Worm (Caenorhabditis elegans) whole organism, young adult: Measurements from ENCODE around the gene T01C4.8.

Source experiments
- B0019.2 ChIP-seq: fragments of 200-800 bp; sonication (Bioruptor generic); conservative IDR thresholded peaks from 2 replicates; pipeline ENCODE4 v1.3.6; 2022; ENCODE audit warnings: missing genetic modification reagents, missing genetic modification characterization, missing compliant biosample characterization
- C06A6.2 ChIP-seq: fragments of 200-800 bp; sonication (Bioruptor generic); conservative IDR thresholded peaks from 2 replicates; pipeline ENCODE4 v1.3.6; 2022; ENCODE audit warnings: missing genetic modification characterization, missing compliant biosample characterization
- C17E4.6 ChIP-seq: fragments of 200-800 bp; sonication (Bioruptor generic); IDR thresholded peaks from 2 replicates; pipeline ENCODE4 v1.3.6; 2022; ENCODE audit warnings: missing genetic modification reagents, missing genetic modification characterization, missing compliant biosample characterization
- D2030.7 ChIP-seq: fragments of 200-800 bp; sonication (Bioruptor generic); IDR thresholded peaks from 2 replicates; pipeline ENCODE4 v1.3.6; 2022; ENCODE audit warnings: missing genetic modification reagents, missing genetic modification characterization, missing compliant biosample characterization
- F33H1.4 ChIP-seq: fragments of 200-800 bp; sonication (Bioruptor generic); IDR thresholded peaks from 2 replicates; pipeline ENCODE4 v1.3.6; 2022; ENCODE audit warnings: missing genetic modification reagents, missing genetic modification characterization, missing compliant biosample characterization
- K11D2.4 ChIP-seq: fragments of 200-800 bp; sonication (Bioruptor generic); IDR thresholded peaks from 2 replicates; pipeline ENCODE4 v1.3.6; 2022; ENCODE audit warnings: missing genetic modification reagents, missing genetic modification characterization, missing compliant biosample characterization
- Y53F4B.3 ChIP-seq: fragments of 200-800 bp; sonication (Bioruptor generic); IDR thresholded peaks from 2 replicates; pipeline ENCODE4 v1.3.6; 2022; ENCODE audit warnings: missing genetic modification reagents, missing genetic modification characterization, missing compliant biosample characterization
- Y95B8A.8 ChIP-seq: fragments of 200-800 bp; sonication (Bioruptor generic); IDR thresholded peaks from 2 replicates; pipeline ENCODE4 v1.3.6; 2022; ENCODE audit warnings: missing genetic modification reagents, missing genetic modification characterization, missing compliant biosample characterization
- atf-7 ChIP-seq: sonication (generic microtip); optimal IDR thresholded peaks from 2 replicates; lab custom pipeline; 2017; ENCODE audit warnings: mild to moderate bottlenecking, missing genetic modification characterization, missing compliant biosample characterization
- attf-3 ChIP-seq: fragments of 200-800 bp; sonication (Bioruptor generic); conservative IDR thresholded peaks from 2 replicates; pipeline ENCODE4 v1.3.6; 2022; ENCODE audit warnings: missing genetic modification reagents, missing genetic modification characterization, missing compliant biosample characterization
- attf-5 ChIP-seq: fragments of 200-800 bp; sonication (Bioruptor generic); optimal IDR thresholded peaks from 2 replicates; lab custom pipeline; 2018; ENCODE audit warnings: mild to moderate bottlenecking, missing genetic modification characterization, missing compliant biosample characterization
- attf-6 ChIP-seq: fragments of 200-800 bp; sonication (Bioruptor generic); IDR thresholded peaks from 2 replicates; pipeline ENCODE4 v1.3.6; 2022; ENCODE audit warnings: missing genetic modification reagents, missing genetic modification characterization, missing compliant biosample characterization
- bed-1 ChIP-seq: fragments of 200-800 bp; sonication (Bioruptor generic); IDR thresholded peaks from 2 replicates; pipeline ENCODE4 v1.3.6; 2022; ENCODE audit warnings: missing genetic modification reagents, missing genetic modification characterization, missing compliant biosample characterization
- bed-2 ChIP-seq: fragments of 200-800 bp; sonication (Bioruptor generic); IDR thresholded peaks from 2 replicates; pipeline ENCODE4 v1.3.6; 2022; ENCODE audit warnings: missing genetic modification reagents, missing genetic modification characterization, missing compliant biosample characterization
- cebp-2 ChIP-seq: fragments of 200-800 bp; sonication (Bioruptor generic); IDR thresholded peaks from 2 replicates; pipeline ENCODE4 v1.3.6; 2022; ENCODE audit warnings: missing genetic modification characterization, missing compliant biosample characterization
- ceh-100 ChIP-seq: fragments of 200-800 bp; sonication (Bioruptor generic); IDR thresholded peaks from 2 replicates; pipeline ENCODE4 v1.3.6; 2022; ENCODE audit warnings: missing genetic modification reagents, missing genetic modification characterization, missing compliant biosample characterization
- ceh-58 ChIP-seq: fragments of 200-800 bp; sonication (Bioruptor generic); IDR thresholded peaks from 2 replicates; pipeline ENCODE4 v1.3.6; 2022; ENCODE audit warnings: missing genetic modification characterization, missing compliant biosample characterization
- ceh-79 ChIP-seq: sonication (generic microtip); optimal IDR thresholded peaks from 2 replicates; lab custom pipeline; 2017; ENCODE audit warnings: mild to moderate bottlenecking, missing genetic modification characterization, missing compliant biosample characterization
- die-1 ChIP-seq: sonication (generic microtip); optimal IDR thresholded peaks from 2 replicates; lab custom pipeline; 2016; ENCODE audit warnings: missing genotype, mild to moderate bottlenecking, missing genetic modification characterization, missing compliant biosample characterization
- ekl-4 ChIP-seq: fragments of 200-800 bp; sonication (Bioruptor generic); IDR thresholded peaks from 2 replicates; pipeline ENCODE4 v1.3.6; 2022; ENCODE audit warnings: missing genetic modification reagents, missing genetic modification characterization, missing compliant biosample characterization
- fkh-3 ChIP-seq: sonication (generic microtip); optimal IDR thresholded peaks from 2 replicates; lab custom pipeline; 2016; ENCODE audit warnings: mild to moderate bottlenecking, missing genetic modification characterization, missing compliant biosample characterization
- gei-17 ChIP-seq: fragments of 200-800 bp; sonication (Bioruptor generic); optimal IDR thresholded peaks from 2 replicates; lab custom pipeline; 2018; ENCODE audit warnings: mild to moderate bottlenecking, missing genetic modification characterization, missing compliant biosample characterization
- him-1 ChIP-seq: sonication (generic microtip); optimal IDR thresholded peaks from 2 replicates; lab custom pipeline; 2016; ENCODE audit warnings: missing genotype, missing genetic modification reagents, missing genetic modification characterization, missing compliant biosample characterization
- hmg-20 ChIP-seq: fragments of 200-800 bp; sonication (Bioruptor generic); IDR thresholded peaks from 2 replicates; pipeline ENCODE4 v1.3.6; 2022; ENCODE audit warnings: missing genetic modification reagents, missing genetic modification characterization, missing compliant biosample characterization
- hrde-1 ChIP-seq: sonication (generic microtip); optimal IDR thresholded peaks from 2 replicates; lab custom pipeline; 2016; ENCODE audit warnings: missing genetic modification characterization, mild to moderate bottlenecking, missing compliant biosample characterization, moderate library complexity, missing genotype, missing genetic modification reagents, borderline replicate concordance
- hsf-1 ChIP-seq: fragments of 200-800 bp; sonication (Bioruptor generic); IDR thresholded peaks from 2 replicates; pipeline ENCODE4 v1.3.6; 2022; ENCODE audit warnings: missing genetic modification reagents, missing genetic modification characterization, missing compliant biosample characterization
- lag-1 ChIP-seq: fragments of 200-800 bp; sonication (Bioruptor generic); IDR thresholded peaks from 2 replicates; pipeline ENCODE4 v1.3.6; 2022; ENCODE audit warnings: missing genetic modification reagents, missing genetic modification characterization, missing compliant biosample characterization
- lin-26 ChIP-seq: fragments of 200-800 bp; sonication (Bioruptor generic); IDR thresholded peaks from 2 replicates; pipeline ENCODE4 v1.3.6; 2022; ENCODE audit warnings: missing genetic modification reagents, missing genetic modification characterization, missing compliant biosample characterization
- lin-35 ChIP-seq, 3 experiments: fragments of 150-350 bp in 2 of 3; sonication (generic microtip) in 1 of 3; optimal IDR thresholded peaks; 2 replicates each; lab custom pipeline; 2014 to 2018; ENCODE audit warnings: missing biosample characterization in 3 of 3, missing genetic modification characterization in 3 of 3, missing genetic modification reagents in 3 of 3
- madf-6 ChIP-seq: fragments of 200-800 bp; sonication (Bioruptor generic); IDR thresholded peaks from 2 replicates; pipeline ENCODE4 v1.3.6; 2022; ENCODE audit warnings: missing genetic modification reagents, missing genetic modification characterization, missing compliant biosample characterization
- madf-8 ChIP-seq: fragments of 200-800 bp; sonication (Bioruptor generic); conservative IDR thresholded peaks from 2 replicates; pipeline ENCODE4 v1.3.6; 2022; ENCODE audit warnings: missing genetic modification reagents, missing genetic modification characterization, missing compliant biosample characterization
- mcd-1 ChIP-seq: fragments of 200-800 bp; sonication (Bioruptor generic); IDR thresholded peaks from 2 replicates; pipeline ENCODE4 v1.3.6; 2022; ENCODE audit warnings: missing genetic modification reagents, missing genetic modification characterization, missing compliant biosample characterization
- mxl-1 ChIP-seq: sonication (generic microtip); optimal IDR thresholded peaks from 2 replicates; lab custom pipeline; 2016; ENCODE audit warnings: missing genetic modification characterization, missing compliant biosample characterization
- nfyb-1 ChIP-seq: fragments of 200-800 bp; sonication (Bioruptor generic); IDR thresholded peaks from 2 replicates; pipeline ENCODE4 v1.3.6; 2022; ENCODE audit warnings: missing genetic modification reagents, missing genetic modification characterization, missing compliant biosample characterization
- pbrm-1 ChIP-seq: fragments of 200-800 bp; sonication (Bioruptor generic); IDR thresholded peaks from 2 replicates; pipeline ENCODE4 v1.3.6; 2022; ENCODE audit warnings: missing genetic modification reagents, missing genetic modification characterization, missing compliant biosample characterization
- rcor-1 ChIP-seq: fragments of 200-800 bp; sonication (Bioruptor generic); IDR thresholded peaks from 2 replicates; pipeline ENCODE4 v1.3.6; 2022; ENCODE audit warnings: missing genetic modification reagents, missing genetic modification characterization, missing compliant biosample characterization
- rec-8 ChIP-seq, 2 experiments: sonication (generic microtip); optimal IDR thresholded peaks; 2 replicates each; lab custom pipeline; 2016; ENCODE audit warnings: mild to moderate bottlenecking in 2 of 2, missing genetic modification characterization in 2 of 2, missing genetic modification reagents in 2 of 2, missing genotype in 2 of 2, missing biosample characterization in 1 of 2, missing compliant biosample characterization in 1 of 2, moderate library complexity in 1 of 2
- rpc-1 ChIP-seq, 2 experiments: fragments of 150-350 bp in 1 of 2; sonication (generic microtip) in 1 of 2; optimal IDR thresholded peaks; 2 replicates each; lab custom pipeline; 2014 to 2018; ENCODE audit warnings: missing biosample characterization in 1 of 2, missing genetic modification characterization in 1 of 2, missing genetic modification reagents in 1 of 2, missing genotype in 1 of 2
- snpc-1.1 ChIP-seq: sonication (generic microtip); optimal IDR thresholded peaks from 2 replicates; lab custom pipeline; 2017; ENCODE audit warnings: missing genetic modification characterization, mild to moderate bottlenecking, missing compliant biosample characterization, antibody characterized with exemption, moderate library complexity, missing genotype, missing genetic modification reagents; ENCODE audit not compliant: insufficient read depth
- snpc-3.4 ChIP-seq: sonication (generic microtip); optimal IDR thresholded peaks from 2 replicates; lab custom pipeline; 2017; ENCODE audit warnings: missing genetic modification characterization, mild to moderate bottlenecking, missing compliant biosample characterization, antibody characterized with exemption, moderate library complexity, missing genotype, missing genetic modification reagents
- snpc-4 ChIP-seq, 5 experiments: fragments of 150-350 bp in 1 of 5; sonication (generic microtip) in 4 of 5; optimal IDR thresholded peaks; 2 replicates each; lab custom pipeline; 2014 to 2018; ENCODE audit warnings: missing genetic modification characterization in 5 of 5, missing biosample characterization in 3 of 5, antibody characterized with exemption in 2 of 5, mild to moderate bottlenecking in 2 of 5, missing compliant biosample characterization in 2 of 5, missing genotype in 2 of 5, moderate library complexity in 2 of 5, missing genetic modification reagents in 1 of 5
- somi-1 ChIP-seq: fragments of 200-800 bp; sonication (Bioruptor generic); optimal IDR thresholded peaks from 2 replicates; lab custom pipeline; 2018; ENCODE audit warnings: mild to moderate bottlenecking, missing genetic modification characterization, missing compliant biosample characterization
- tbp1 ChIP-seq: fragments of 200-800 bp; sonication (Bioruptor generic); optimal IDR thresholded peaks from 2 replicates; lab custom pipeline; 2018; ENCODE audit warnings: mild to moderate bottlenecking, missing genetic modification characterization, missing compliant biosample characterization
- unc-130 ChIP-seq: sonication (generic microtip); optimal IDR thresholded peaks from 2 replicates; lab custom pipeline; 2016; ENCODE audit warnings: missing genetic modification reagents, missing genetic modification characterization, missing compliant biosample characterization
- xnd-1 ChIP-seq: sonication (generic microtip); optimal IDR thresholded peaks from 2 replicates; lab custom pipeline; 2016; ENCODE audit warnings: missing genotype, missing genetic modification reagents, missing genetic modification characterization, missing compliant biosample characterization
- zim-3 ChIP-seq: sonication (generic microtip); optimal IDR thresholded peaks from 2 replicates; lab custom pipeline; 2017; ENCODE audit warnings: mild to moderate bottlenecking, missing genetic modification characterization, moderate library complexity, missing compliant biosample characterization

The T01C4.8 gene

DNA sequence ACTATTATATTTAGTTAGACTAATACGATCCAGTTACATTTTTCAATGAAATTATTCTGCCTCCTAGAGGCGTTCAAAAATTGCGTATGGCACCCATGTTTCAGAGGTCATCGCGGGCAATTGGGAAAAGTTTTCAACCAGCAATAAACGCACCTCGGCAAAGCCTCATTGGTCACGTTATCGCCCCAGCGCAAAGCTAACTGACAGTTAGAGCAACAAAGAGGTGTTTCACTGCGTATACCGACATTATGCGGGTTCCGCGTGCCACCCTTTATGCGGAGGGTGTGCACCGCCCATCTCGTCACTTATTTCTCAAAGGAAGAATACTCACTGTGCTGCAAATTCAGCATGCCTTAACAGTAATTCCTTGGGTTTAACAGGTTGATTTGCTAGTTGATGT, 13.3 kb upstream of the T01C4.8 start:
- TF ChIP-seq D2030.7 (GFP tag; lab: Robert Waterston, UW) (peak; percentile 93), cebp-2 (GFP tag; lab: Robert Waterston, UW) (0 out of 2 replicates have a peak, but pooled peaks have one; percentile 27), C06A6.2 (GFP tag; lab: Robert Waterston, UW) (no peak), xnd-1 (tag; lab: Kevin White, UChicago) (peak; percentile 35), lin-26 (GFP tag; lab: Robert Waterston, UW) (peak; percentile 75), gei-17 (GFP tag; lab: Kevin White, UChicago) (no peak), B0019.2 (GFP tag; lab: Robert Waterston, UW) (0 out of 2 replicates have a peak, but pooled peaks have one; percentile 50), rec-8 (tag; optimal IDR thresholded peaks at IDR 0.05; lab: Kevin White, UChicago) (peak in 1 of 2 experiments; percentile 3), K11D2.4 (GFP tag; lab: Robert Waterston, UW) (no peak), hsf-1 (peak; percentile 72), nfyb-1 (GFP tag; lab: Robert Waterston, UW) (peak; percentile 89), madf-6 (GFP tag; lab: Robert Waterston, UW) (peak; percentile 85), die-1 (no peak), attf-3 (GFP tag; lab: Robert Waterston, UW) (0 out of 2 replicates have a peak, but pooled peaks have one; percentile 29), bed-2 (no peak), snpc-1.1 (peak; percentile 95), attf-6 (GFP tag; lab: Robert Waterston, UW) (peak; percentile 82), madf-8 (GFP tag; lab: Robert Waterston, UW) (peak; percentile 52), atf-7 (tag; lab: Kevin White, UChicago) (peak; percentile 25), Y53F4B.3 (no peak), rcor-1 (GFP tag; lab: Robert Waterston, UW) (no peak; the same call in none of the 2 replicates), pbrm-1 (GFP tag; lab: Robert Waterston, UW) (peak; percentile 92), rpc-1 (optimal IDR thresholded peaks at IDR 0.05; lab: Kevin White, UChicago) (no peak), rpc-1 (tag; optimal IDR thresholded peaks at IDR 0.05; lab: Kevin White, UChicago) (peak; percentile 6), snpc-4 (GFP tag; optimal IDR thresholded peaks at IDR 0.05; lab: Kevin White, UChicago) (peak; percentile 91), snpc-4 (tag; optimal IDR thresholded peaks at IDR 0.05; lab: Kevin White, UChicago) (peak; percentile 88 to 98 (median 96)), mcd-1 (GFP tag; lab: Robert Waterston, UW) (no peak), lin-35 (GFP tag; optimal IDR thresholded peaks at IDR 0.05; lab: Kevin White, UChicago) (no peak), ceh-100 (GFP tag; lab: Robert Waterston, UW) (0 out of 2 replicates have a peak, but pooled peaks have one; percentile 29), fkh-3 (tag; lab: Kevin White, UChicago) (peak; percentile 26), hmg-20 (peak; percentile 47; the same call in 1 of the 2 replicates), him-1 (tag; lab: Kevin White, UChicago) (peak; percentile 95), bed-1 (GFP tag; lab: Robert Waterston, UW) (no peak), unc-130 (GFP tag; lab: Kevin White, UChicago) (peak; percentile 5), lag-1 (GFP tag; lab: Robert Waterston, UW) (no peak), ceh-79 (no peak), mxl-1 (tag; lab: Kevin White, UChicago) (no peak), ekl-4 (GFP tag; lab: Robert Waterston, UW) (0 out of 2 replicates have a peak, but pooled peaks have one; percentile 58), zim-3 (tag; lab: Kevin White, UChicago) (peak; percentile 14), somi-1 (GFP tag; lab: Kevin White, UChicago) (no peak), hrde-1 (tag; lab: Kevin White, UChicago) (peak; percentile 9), snpc-3.4 (tag; lab: Kevin White, UChicago) (peak; percentile 76), attf-5 (GFP tag; lab: Kevin White, UChicago) (no peak), F33H1.4 (GFP tag; lab: Robert Waterston, UW) (peak; percentile 65), tbp1 (peak; percentile 76), C17E4.6 (0 out of 2 replicates have a peak, but pooled peaks have one; percentile 47), Y95B8A.8 (GFP tag; lab: Robert Waterston, UW) (0 out of 2 replicates have a peak, but pooled peaks have one; percentile 29), ceh-58 (GFP tag; lab: Robert Waterston, UW) (no peak)
